Fruit fly (Drosophila melanogaster): ENCODE measurements around the gene CG5280.
A peak's percentile ranks its signal among the peaks of the same experiment; 100 is the strongest.

Gene CG5280

DNA sequence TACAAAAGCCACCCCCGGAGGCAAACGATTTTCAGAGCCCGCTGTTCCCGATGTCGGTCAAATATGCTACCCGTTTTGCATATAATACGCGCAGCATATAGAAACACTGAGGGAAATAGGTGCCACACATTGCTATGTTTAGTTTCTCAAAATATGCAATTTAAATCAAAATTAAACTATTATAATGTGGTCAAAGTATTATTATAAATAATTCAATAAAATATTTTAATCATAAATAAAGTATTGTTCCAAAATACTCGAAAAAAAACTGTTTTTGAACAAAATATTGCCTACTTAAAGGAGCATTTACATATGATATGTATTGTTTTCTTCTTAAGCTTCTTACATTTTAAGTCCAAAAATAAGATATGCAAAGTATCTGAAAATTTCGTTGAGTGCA is 39.1 kb downstream of the CG5280 start (continued):
- no peak for TF ChIP-seq Neu2 (GFP tag; optimal IDR thresholded peaks at IDR 0.05; ENCODE audit: borderline replicate concordance)
- no peak for TF ChIP-seq cato (GFP tag; optimal IDR thresholded peaks at IDR 0.05; ENCODE audit: borderline replicate concordance)
- no peak for TF ChIP-seq ken (GFP tag; IDR thresholded peaks at IDR 0.05)
- no peak for TF ChIP-seq ftz-f1 (GFP tag; optimal IDR thresholded peaks at IDR 0.05)
- peak; percentile 4 for TF ChIP-seq CG6854 (GFP tag; optimal IDR thresholded peaks at IDR 0.05)
- TF ChIP-seq HLH4C (GFP tag; IDR thresholded peaks at IDR 0.05; ENCODE audit: partially characterized antibody), result no peak
- no peak for TF ChIP-seq usp (GFP tag; optimal IDR thresholded peaks at IDR 0.05)
- peak; percentile 37 for TF ChIP-seq CG9727 (GFP tag; optimal IDR thresholded peaks at IDR 0.05)
- TF ChIP-seq CG7745 (tag; optimal IDR thresholded peaks at IDR 0.05), result no peak
- no peak for TF ChIP-seq CG8281 (tag; optimal IDR thresholded peaks at IDR 0.05)
- TF ChIP-seq gcm (GFP tag; optimal IDR thresholded peaks at IDR 0.05), result peak; percentile 39
- peak in 1 of 2 experiments; percentile 62 for TF ChIP-seq bsh (GFP tag; optimal IDR thresholded peaks at IDR 0.05)
- TF ChIP-seq ci (GFP tag; IDR thresholded peaks at IDR 0.05), result no peak
- no peak for TF ChIP-seq nau (GFP tag; optimal IDR thresholded peaks at IDR 0.05)
- TF ChIP-seq CG17359 (tag; optimal IDR thresholded peaks at IDR 0.05), result peak; percentile 59
- TF ChIP-seq CG10654 (GFP tag; optimal IDR thresholded peaks at IDR 0.05), result no peak
- TF ChIP-seq h (optimal IDR thresholded peaks at IDR 0.05), result no peak
- TF ChIP-seq wek (GFP tag; optimal IDR thresholded peaks at IDR 0.05), result no peak
- TF ChIP-seq CG13296 (GFP tag; optimal IDR thresholded peaks at IDR 0.05), result peak; percentile 50
- TF ChIP-seq unpg (GFP tag; optimal IDR thresholded peaks at IDR 0.05), result peak; percentile 51
- TF ChIP-seq CG2712 (tag; optimal IDR thresholded peaks at IDR 0.05), result peak; percentile 76
- TF ChIP-seq CG13894 (tag; optimal IDR thresholded peaks at IDR 0.05), result peak; percentile 57
- TF ChIP-seq CG17802 (tag; optimal IDR thresholded peaks at IDR 0.05), result no peak
- no peak for TF ChIP-seq TFAM (GFP tag; optimal IDR thresholded peaks at IDR 0.05)
- TF ChIP-seq CG4617 (GFP tag; optimal IDR thresholded peaks at IDR 0.05; ENCODE audit: borderline replicate concordance), result no peak
- no peak for TF ChIP-seq HLHmδ (GFP tag; optimal IDR thresholded peaks at IDR 0.05)
- no peak for TF ChIP-seq sim (GFP tag; IDR thresholded peaks at IDR 0.05)
- peak; percentile 5 for TF ChIP-seq CG11723 (GFP tag; optimal IDR thresholded peaks at IDR 0.05)
- peak; percentile 68 for TF ChIP-seq CG7839 (tag; optimal IDR thresholded peaks at IDR 0.05)
- no peak for TF ChIP-seq zfh2 (GFP tag; optimal IDR thresholded peaks at IDR 0.05)
- TF ChIP-seq ro (GFP tag; IDR thresholded peaks at IDR 0.05), result no peak
- TF ChIP-seq ara (GFP tag; IDR thresholded peaks at IDR 0.05), result 0 out of 2 replicates have a peak, but pooled peaks have one; percentile 28
- no peak for TF ChIP-seq tx (GFP tag; optimal IDR thresholded peaks at IDR 0.05)
- TF ChIP-seq Sox100B (GFP tag; optimal IDR thresholded peaks at IDR 0.05), result peak; percentile 72
- TF ChIP-seq chif (GFP tag; optimal IDR thresholded peaks at IDR 0.05), result no peak
- TF ChIP-seq CG12299 (tag; optimal IDR thresholded peaks at IDR 0.05), result peak; percentile 35
- TF ChIP-seq CG18262 (tag; optimal IDR thresholded peaks at IDR 0.05), result peak; percentile 81
- peak; percentile 65 for TF ChIP-seq CG6689 (GFP tag; IDR thresholded peaks at IDR 0.05)
- TF ChIP-seq Fer2 (tag; optimal IDR thresholded peaks at IDR 0.05), result no peak
- no peak for TF ChIP-seq al (GFP tag; IDR thresholded peaks at IDR 0.05)
- no peak for TF ChIP-seq zfh1 (GFP tag; IDR thresholded peaks at IDR 0.05)
- TF ChIP-seq CG13624 (GFP tag; optimal IDR thresholded peaks at IDR 0.05), result no peak
- TF ChIP-seq CG1529 (GFP tag; optimal IDR thresholded peaks at IDR 0.05), result peak; percentile 15
- TF ChIP-seq vnd (GFP tag; IDR thresholded peaks at IDR 0.05; ENCODE audit: partially characterized antibody), result no peak
- TF ChIP-seq ssp (GFP tag; IDR thresholded peaks at IDR 0.05), result no peak
- TF ChIP-seq jing (GFP tag; optimal IDR thresholded peaks at IDR 0.05), result no peak
- no peak for TF ChIP-seq ac (GFP tag; optimal IDR thresholded peaks at IDR 0.05)
- no peak for TF ChIP-seq chn (GFP tag; optimal IDR thresholded peaks at IDR 0.05)
- no peak for TF ChIP-seq CG14965 (GFP tag; optimal IDR thresholded peaks at IDR 0.05; ENCODE audit: borderline replicate concordance)
- TF ChIP-seq dmrt11E (tag; optimal IDR thresholded peaks at IDR 0.05), result peak; percentile 20
- TF ChIP-seq row (GFP tag; IDR thresholded peaks at IDR 0.05), result peak; percentile 51; the same call in 2 of the 3 replicates
